Worm (Caenorhabditis elegans) whole organism, L4/young adult: ENCODE results near the gene slc-9B.1.

Experiments
- W03F9.2 ChIP-seq: fragments of 150-350 bp; optimal IDR thresholded peaks from 2 replicates; lab custom pipeline; 2014; ENCODE audit warnings: missing biosample characterization, missing genetic modification characterization
- dao-5 ChIP-seq: sonication (generic microtip); optimal IDR thresholded peaks from 2 replicates; lab custom pipeline; 2016; ENCODE audit warnings: missing genotype, missing genetic modification characterization, moderate library complexity, missing compliant biosample characterization
- him-1 ChIP-seq: sonication (generic microtip); optimal IDR thresholded peaks from 2 replicates; lab custom pipeline; 2016; ENCODE audit warnings: missing genotype, missing genetic modification reagents, missing genetic modification characterization, missing compliant biosample characterization

ce11 chrX:10306289-10306688 is 26.9 kb downstream of the slc-9B.1 start, which contains the start of gene cnc-8:
- TF ChIP-seq dao-5 (tag; lab: Kevin White, UChicago) (no peak), W03F9.2 (tag; lab: Kevin White, UChicago) (no peak), him-1 (no peak)
